Worm (Caenorhabditis elegans) whole organism, midembryonic: ENCODE data around the gene W03B1.9.

Source experiments
- T22C8.4 ChIP-seq: fragments of 200-800 bp; sonication (Bioruptor generic); IDR thresholded peaks from 2 replicates; pipeline ENCODE4 v1.3.6; 2022; ENCODE audit warnings: missing genetic modification characterization, missing compliant biosample characterization
- cog-1 ChIP-seq: sonication (generic microtip); optimal IDR thresholded peaks from 2 replicates; lab custom pipeline; 2016; ENCODE audit warnings: missing genetic modification characterization, missing compliant biosample characterization
- flt-1 ChIP-seq: fragments of 200-800 bp; sonication (Bioruptor generic); IDR thresholded peaks from 2 replicates; pipeline ENCODE4 v1.3.6; 2022; ENCODE audit warnings: missing genetic modification characterization, missing compliant biosample characterization
- klf-2 ChIP-seq: fragments of 200-800 bp; sonication (Bioruptor generic); conservative IDR thresholded peaks from 2 replicates; pipeline ENCODE4 v1.3.6; 2022; ENCODE audit warnings: missing genetic modification reagents, missing genetic modification characterization, missing compliant biosample characterization
- med-1 ChIP-seq: sonication (generic microtip); optimal IDR thresholded peaks from 2 replicates; lab custom pipeline; 2017; ENCODE audit warnings: missing genetic modification characterization, mild to moderate bottlenecking, missing compliant biosample characterization, antibody characterized with exemption, missing genetic modification reagents; ENCODE audit not compliant: insufficient read depth
- ref-1 ChIP-seq: fragments of 200-800 bp; sonication (Bioruptor generic); conservative IDR thresholded peaks from 2 replicates; pipeline ENCODE4 v1.3.6; 2022; ENCODE audit warnings: missing genetic modification reagents, missing genetic modification characterization, missing compliant biosample characterization
- tab-1 ChIP-seq: fragments of 200-800 bp; sonication (Bioruptor generic); IDR thresholded peaks from 2 replicates; pipeline ENCODE4 v1.3.6; 2022; ENCODE audit warnings: missing genetic modification characterization, missing compliant biosample characterization
- ztf-23 ChIP-seq: fragments of 200-800 bp; sonication (Bioruptor generic); IDR thresholded peaks from 2 replicates; pipeline ENCODE4 v1.3.6; 2022; ENCODE audit warnings: missing genetic modification reagents, missing genetic modification characterization, missing compliant biosample characterization
- ztf-29 ChIP-seq: fragments of 200-800 bp; sonication (Bioruptor generic); IDR thresholded peaks from 2 replicates; pipeline ENCODE4 v1.3.6; 2022; ENCODE audit warnings: missing genetic modification reagents, missing genetic modification characterization, missing compliant biosample characterization

The W03B1.9 gene

DNA sequence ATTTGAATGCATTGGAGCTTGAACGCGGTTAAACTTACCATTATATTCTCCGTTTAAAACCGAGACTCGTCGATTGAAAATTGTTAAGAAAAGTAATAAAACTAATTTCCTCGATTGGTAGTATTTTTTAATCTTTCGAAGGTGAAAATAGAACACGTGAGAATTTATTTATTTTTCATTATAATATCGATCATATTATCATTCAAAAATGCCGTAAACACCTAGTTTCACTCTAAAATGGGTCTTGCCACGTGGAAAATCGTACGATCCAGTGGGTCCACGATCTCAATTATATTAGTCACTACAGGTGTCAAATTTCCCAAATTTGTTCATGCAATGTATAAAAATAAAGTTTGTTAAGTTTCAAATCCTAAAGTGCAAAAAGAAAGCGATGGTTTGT lies at the start of gene W03B1.9:
W03B1.9 (minus strand) TSS at position 101 of the 400 bp plus-strand sequence.
- TF ChIP-seq flt-1 (GFP tag; lab: Robert Waterston, UW), result no peak

- TF ChIP-seq med-1 (no peak), tab-1 (no peak), flt-1 (GFP tag; lab: Robert Waterston, UW) (peak; percentile 42; the same call in 1 of the 2 replicates), klf-2 (GFP tag; lab: Robert Waterston, UW) (no peak), ztf-23 (GFP tag; lab: Robert Waterston, UW) (no peak), ref-1 (GFP tag; lab: Robert Waterston, UW) (no peak)
These were observed 49.3 kb upstream of the W03B1.9 start for ce11 chrIV:4406054-4406539.

- TF ChIP-seq tab-1 (no peak), cog-1 (no peak)
These were observed 48.3 kb upstream of the W03B1.9 start, which contains the start of gene Y24D9A.7 for ce11 chrIV:4405126-4405525. Gene Y24D9A.7, minus strand, starts transcription at chrIV:4405171.

DNA sequence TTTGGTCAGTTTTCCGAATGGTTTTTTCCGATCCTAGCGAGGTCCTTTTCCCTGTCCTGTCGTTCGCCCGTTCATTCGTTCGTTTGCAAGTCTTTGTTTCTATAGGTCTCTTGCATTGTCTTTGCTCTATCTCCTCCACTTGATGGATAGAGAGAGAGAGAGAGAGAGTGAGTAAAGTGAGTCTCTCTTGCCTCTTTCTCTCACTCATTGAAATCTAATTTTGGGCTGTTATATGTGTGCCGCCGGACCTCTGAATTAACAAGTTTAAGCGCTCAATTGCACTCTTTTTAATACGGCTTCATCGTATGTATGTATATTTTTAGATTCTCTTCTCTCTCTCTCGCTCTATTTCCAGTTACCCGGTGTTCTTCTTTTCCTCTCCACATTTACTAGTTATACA lies 47.1 kb upstream of the W03B1.9 start:
- TF ChIP-seq cog-1, result no peak
- TF ChIP-seq flt-1 (GFP tag; lab: Robert Waterston, UW), result no peak
- TF ChIP-seq ztf-23 (GFP tag; lab: Robert Waterston, UW), result no peak
- TF ChIP-seq ztf-29 (GFP tag; lab: Robert Waterston, UW), result no peak

ce11 chrIV:4402413-4402812 lies 45.6 kb upstream of the W03B1.9 start:
- no peak for TF ChIP-seq flt-1 (GFP tag; lab: Robert Waterston, UW)
- TF ChIP-seq ztf-23 (GFP tag; lab: Robert Waterston, UW), result no peak
- TF ChIP-seq med-1, result no peak
- TF ChIP-seq ref-1 (GFP tag; lab: Robert Waterston, UW), result no peak
- no peak for TF ChIP-seq klf-2 (GFP tag; lab: Robert Waterston, UW)
- no peak for TF ChIP-seq tab-1
- TF ChIP-seq cog-1, result no peak

DNA sequence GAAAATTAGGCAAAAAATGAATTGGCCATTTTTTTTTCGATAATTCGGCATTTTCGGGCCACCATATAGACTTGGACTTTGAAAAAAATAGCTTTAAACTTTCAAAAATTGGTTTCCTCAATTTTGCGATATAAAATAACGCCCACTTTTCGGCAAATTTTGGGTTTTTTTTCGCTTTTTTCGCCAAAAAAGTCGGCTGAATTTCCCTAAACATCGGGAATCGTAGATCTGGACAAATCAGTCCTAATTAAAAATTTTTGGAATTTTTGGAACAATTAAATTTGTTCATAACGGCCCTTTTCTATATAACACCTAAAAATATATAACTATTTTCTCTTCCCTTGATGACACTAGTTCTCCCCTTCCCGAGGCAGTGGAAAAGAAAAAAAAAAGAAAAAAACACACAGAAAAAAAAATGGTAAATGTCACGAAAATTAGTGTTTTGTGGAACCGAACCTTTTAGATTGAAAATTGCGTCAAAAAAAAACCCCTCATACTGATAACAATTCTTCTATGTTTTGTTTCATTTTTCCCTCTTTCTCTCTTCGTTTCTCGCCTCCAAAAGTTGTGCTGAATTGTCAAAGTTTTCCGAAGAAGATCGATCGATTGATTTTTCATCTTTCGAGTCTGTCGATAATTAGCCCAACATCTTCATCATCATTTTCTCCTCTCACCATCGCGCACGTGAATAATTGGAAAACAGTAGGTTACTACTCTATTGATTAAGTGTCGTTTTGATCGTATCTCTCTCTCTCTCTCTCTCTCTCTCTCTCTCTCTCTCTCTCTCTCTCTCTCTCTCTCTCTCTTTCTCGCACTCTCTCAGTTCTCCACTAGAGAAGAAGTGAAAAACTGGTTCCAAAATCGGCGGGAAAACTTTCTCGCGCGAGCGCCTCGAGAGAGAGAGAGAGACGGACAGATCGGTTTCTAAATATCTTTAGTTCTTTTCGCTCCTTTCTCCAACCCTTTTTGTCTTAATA lies 43.9 kb upstream of the W03B1.9 start, which contains the start of gene Y24D9A.6:
Y24D9A.6 (minus strand) TSS at position 51 of the 977 bp plus-strand sequence.
- TF ChIP-seq ztf-23 (GFP tag; lab: Robert Waterston, UW), result no peak
- peak; percentile 51; the same call in 1 of the 2 replicates for TF ChIP-seq T22C8.4 (GFP tag; lab: Robert Waterston, UW)
- no peak for TF ChIP-seq tab-1

- TF ChIP-seq tab-1 (0 out of 2 replicates have a peak, but pooled peaks have one; percentile 58), ref-1 (GFP tag; lab: Robert Waterston, UW) (no peak), klf-2 (GFP tag; lab: Robert Waterston, UW) (no peak), ztf-23 (GFP tag; lab: Robert Waterston, UW) (0 out of 2 replicates have a peak, but pooled peaks have one; percentile 21), ztf-29 (GFP tag; lab: Robert Waterston, UW) (no peak), cog-1 (no peak), med-1 (no peak), T22C8.4 (GFP tag; lab: Robert Waterston, UW) (no peak), flt-1 (GFP tag; lab: Robert Waterston, UW) (0 out of 2 replicates have a peak, but pooled peaks have one; percentile 13)
These were observed 42.8 kb upstream of the W03B1.9 start for ce11 chrIV:4399418-4400136.

DNA sequence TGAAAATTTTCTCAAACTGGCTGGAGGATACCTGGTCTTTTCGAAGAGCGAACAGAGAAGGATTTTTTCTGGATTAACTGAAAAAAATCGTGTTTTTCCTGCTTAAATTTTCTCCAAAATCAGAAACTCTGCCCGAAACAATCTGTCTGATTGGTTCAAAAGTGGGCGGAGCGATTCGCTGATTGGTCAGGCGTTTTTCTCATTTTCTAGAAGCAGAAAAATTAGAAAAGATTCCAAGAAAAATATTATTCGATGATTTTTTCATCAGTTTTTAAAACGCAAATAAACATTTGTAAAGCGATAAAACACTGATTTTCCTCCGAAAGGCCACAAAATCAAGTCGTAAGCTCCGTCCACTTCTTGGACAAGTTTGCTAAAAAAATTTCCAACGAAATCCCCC lies 42.1 kb upstream of the W03B1.9 start:
- TF ChIP-seq ref-1 (GFP tag; lab: Robert Waterston, UW), result no peak
- TF ChIP-seq ztf-29 (GFP tag; lab: Robert Waterston, UW), result no peak
- TF ChIP-seq T22C8.4 (GFP tag; lab: Robert Waterston, UW), result no peak
- TF ChIP-seq ztf-23 (GFP tag; lab: Robert Waterston, UW), result no peak
- no peak for TF ChIP-seq flt-1 (GFP tag; lab: Robert Waterston, UW)
- TF ChIP-seq cog-1, result no peak
- no peak for TF ChIP-seq tab-1
- TF ChIP-seq med-1, result no peak
- TF ChIP-seq klf-2 (GFP tag; lab: Robert Waterston, UW), result no peak

DNA sequence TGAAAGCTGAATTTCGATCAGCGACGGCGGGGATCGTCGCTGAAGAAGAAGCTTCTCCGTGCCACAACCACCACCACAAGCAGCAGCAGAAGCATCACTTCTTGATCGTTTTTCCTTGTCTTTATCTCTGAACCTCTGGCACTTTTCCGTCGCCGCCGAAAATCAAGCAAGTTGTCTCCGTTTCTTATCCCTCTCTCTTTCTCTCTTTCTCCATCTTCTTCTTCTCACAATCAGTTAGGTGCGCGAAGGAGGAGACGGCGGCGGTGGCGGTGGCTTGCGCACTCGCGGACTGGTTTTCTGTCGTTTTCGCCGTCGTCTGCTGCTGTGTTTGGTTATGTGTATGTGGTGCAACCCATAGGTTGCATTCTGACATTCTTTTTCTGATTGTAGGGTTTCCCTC lies 41.6 kb upstream of the W03B1.9 start:
- no peak for TF ChIP-seq T22C8.4 (GFP tag; lab: Robert Waterston, UW)
- TF ChIP-seq ztf-23 (GFP tag; lab: Robert Waterston, UW), result peak; percentile 38; the same call in 1 of the 2 replicates

ce11 chrIV:4397586-4397985 lies 40.8 kb upstream of the W03B1.9 start:
- no peak for TF ChIP-seq ztf-23 (GFP tag; lab: Robert Waterston, UW)
- TF ChIP-seq med-1, result no peak
- TF ChIP-seq flt-1 (GFP tag; lab: Robert Waterston, UW), result no peak
- no peak for TF ChIP-seq klf-2 (GFP tag; lab: Robert Waterston, UW)
- no peak for TF ChIP-seq ref-1 (GFP tag; lab: Robert Waterston, UW)
- TF ChIP-seq cog-1, result no peak
- TF ChIP-seq tab-1, result no peak
- no peak for TF ChIP-seq ztf-29 (GFP tag; lab: Robert Waterston, UW)
- no peak for TF ChIP-seq T22C8.4 (GFP tag; lab: Robert Waterston, UW)
